Fruit fly (Drosophila melanogaster): ENCODE results near the gene NPFR.
A peak's percentile ranks its signal among the peaks of the same experiment; 100 is the strongest.

Gene NPFR

dm6 chr3R:6187015-6187414 lies at the start of gene NPFR:
TSS of gene NPFR (plus strand) at chr3R:6187315.
- TF ChIP-seq her (GFP tag; optimal IDR thresholded peaks at IDR 0.05), result no peak
- TF ChIP-seq seq (GFP tag; IDR thresholded peaks at IDR 0.05), result peak; percentile 39; the same call in 1 of the 2 replicates
- no peak for TF ChIP-seq pnt (GFP tag; optimal IDR thresholded peaks at IDR 0.05)
- 0 out of 2 replicates have a peak, but pooled peaks have one; percentile 16 for TF ChIP-seq CG32532 (GFP tag; IDR thresholded peaks at IDR 0.05)
- peak; percentile 59 for TF ChIP-seq scrt (GFP tag; optimal IDR thresholded peaks at IDR 0.05)
- 0 out of 2 replicates have a peak, but pooled peaks have one; percentile 30 for TF ChIP-seq CG7372 (GFP tag; IDR thresholded peaks at IDR 0.05)
- 0 out of 2 replicates have a peak, but pooled peaks have one; percentile 11 for TF ChIP-seq CG13287 (GFP tag; IDR thresholded peaks at IDR 0.05; ENCODE audit: partially characterized antibody)
- TF ChIP-seq CG9932 (GFP tag; IDR thresholded peaks at IDR 0.05), result 0 out of 2 replicates have a peak, but pooled peaks have one; percentile 23
- TF ChIP-seq CG15514 (GFP tag; optimal IDR thresholded peaks at IDR 0.05), result peak; percentile 4
- no peak for TF ChIP-seq E2f2 (GFP tag; IDR thresholded peaks at IDR 0.05)
- peak; percentile 16 for TF ChIP-seq Jarid2 (GFP tag; optimal IDR thresholded peaks at IDR 0.05)
- TF ChIP-seq ttk (GFP tag; IDR thresholded peaks at IDR 0.05), result 0 out of 2 replicates have a peak, but pooled peaks have one; percentile 21
- TF ChIP-seq crp (GFP tag; optimal IDR thresholded peaks at IDR 0.05), result peak in 1 of 2 experiments; percentile 47
- peak; percentile 36 for TF ChIP-seq CG13894 (tag; optimal IDR thresholded peaks at IDR 0.05)
- no peak for TF ChIP-seq CG2712 (tag; optimal IDR thresholded peaks at IDR 0.05)

dm6 chr3R:6141768-6142167 lies 45.3 kb upstream of the NPFR start:
- TF ChIP-seq bsh (GFP tag; optimal IDR thresholded peaks at IDR 0.05) (peak in 1 of 2 experiments; percentile 45), CG1832 (GFP tag; optimal IDR thresholded peaks at IDR 0.05) (no peak), CG8478 (optimal IDR thresholded peaks at IDR 0.05) (peak; percentile 59), CG3995 (GFP tag; optimal IDR thresholded peaks at IDR 0.05) (no peak), danr (GFP tag; IDR thresholded peaks at IDR 0.05) (no peak), Hey (tag; optimal IDR thresholded peaks at IDR 0.05) (no peak), twi (tag; optimal IDR thresholded peaks at IDR 0.05) (no peak)

dm6 chr3R:6149130-6149529 lies 38.0 kb upstream of the NPFR start:
- TF ChIP-seq Ravus (GFP tag; IDR thresholded peaks at IDR 0.05) (no peak), zen (tag; optimal IDR thresholded peaks at IDR 0.05) (no peak), CG7928 (GFP tag; optimal IDR thresholded peaks at IDR 0.05) (no peak), CG7963 (GFP tag; IDR thresholded peaks at IDR 0.05; ENCODE audit: partially characterized antibody) (no peak), CG6272 (GFP tag; IDR thresholded peaks at IDR 0.05) (no peak), tll (GFP tag; optimal IDR thresholded peaks at IDR 0.05) (no peak), sna (GFP tag; IDR thresholded peaks at IDR 0.05; ENCODE audit: partially characterized antibody) (no peak), CG11560 (tag; IDR thresholded peaks at IDR 0.05) (no peak), schlank (tag; optimal IDR thresholded peaks at IDR 0.05) (no peak), CG16863 (GFP tag; optimal IDR thresholded peaks at IDR 0.05) (no peak), CG11723 (GFP tag; optimal IDR thresholded peaks at IDR 0.05) (no peak), bowl (GFP tag; IDR thresholded peaks at IDR 0.05) (no peak), eve (GFP tag; optimal IDR thresholded peaks at IDR 0.05) (no peak), CG18764 (GFP tag; optimal IDR thresholded peaks at IDR 0.05) (no peak), trem (tag; optimal IDR thresholded peaks at IDR 0.05) (no peak)

- TF ChIP-seq Bgb (GFP tag; IDR thresholded peaks at IDR 0.05; ENCODE audit: partially characterized antibody) (peak; percentile 23; the same call in 1 of the 2 replicates), Lhr (GFP tag; optimal IDR thresholded peaks at IDR 0.05) (peak; percentile 6), Blimp-1 (GFP tag; optimal IDR thresholded peaks at IDR 0.05) (no peak), Atf-2 (GFP tag; optimal IDR thresholded peaks at IDR 0.05) (no peak), ro (GFP tag; IDR thresholded peaks at IDR 0.05) (no peak), CTCF (GFP tag; optimal IDR thresholded peaks at IDR 0.05) (peak; percentile 33), jumu (GFP tag; optimal IDR thresholded peaks at IDR 0.05) (no peak), Opbp (GFP tag; IDR thresholded peaks at IDR 0.05; ENCODE audit: partially characterized antibody) (no peak), zen2 (GFP tag; IDR thresholded peaks at IDR 0.05; ENCODE audit: partially characterized antibody) (peak; percentile 24; the same call in 1 of the 3 replicates), CG17612 (GFP tag; IDR thresholded peaks at IDR 0.05) (0 out of 2 replicates have a peak, but pooled peaks have one; percentile 30), jigr1 (GFP tag; IDR thresholded peaks at IDR 0.05) (no peak), vvl (GFP tag; IDR thresholded peaks at IDR 0.05) (0 out of 2 replicates have a peak, but pooled peaks have one; percentile 38)
Observed at dm6 chr3R:6149593-6149992, 37.5 kb upstream of the NPFR start.

All from whole organism, embryonic.